Fruit fly (Drosophila melanogaster) whole organism, embryonic: ENCODE results near the gene Dap160.
A peak's percentile ranks its signal among the peaks of the same experiment; 100 is the strongest.

ENCODE experiments used
- Awh ChIP-seq: fragments of 200-800 bp; sonication (Bioruptor generic); IDR thresholded peaks from 2 replicates; pipeline ENCODE4, ENCODE4 v1.3.6; 2022; ENCODE audit warnings: missing biosample characterization, missing genetic modification characterization
- CG10209 ChIP-seq: fragments of 200-800 bp; sonication (Bioruptor generic); optimal IDR thresholded peaks from 3 replicates; lab custom pipeline; 2017; ENCODE audit warnings: missing biosample characterization, mild to moderate bottlenecking, missing genetic modification characterization, missing genetic modification reagents
- CG11695 ChIP-seq: fragments of 200-800 bp; sonication (Bioruptor generic); IDR thresholded peaks from 3 replicates; pipeline ENCODE4 v1.3.6; 2022; ENCODE audit warnings: missing biosample characterization, missing genetic modification characterization
- CG11723 ChIP-seq: fragments of 200-800 bp; sonication (Bioruptor generic); optimal IDR thresholded peaks from 2 replicates; lab custom pipeline; 2017; ENCODE audit warnings: missing biosample characterization, mild to moderate bottlenecking, missing genetic modification characterization
- CG13424 ChIP-seq: fragments of 200-800 bp; sonication (Bioruptor generic); optimal IDR thresholded peaks from 2 replicates; lab custom pipeline; 2019; ENCODE audit warnings: missing biosample characterization, mild to moderate bottlenecking, missing genetic modification characterization, moderate library complexity
- CG13624 ChIP-seq: fragments of 200-800 bp; sonication (Bioruptor generic); optimal IDR thresholded peaks from 2 replicates; lab custom pipeline; 2016; ENCODE audit warnings: missing biosample characterization, missing genetic modification characterization
- CG1602 ChIP-seq: fragments of 200-800 bp; sonication (Bioruptor generic); optimal IDR thresholded peaks from 3 replicates; lab custom pipeline; 2016; ENCODE audit warnings: missing biosample characterization, missing genetic modification characterization
- CG17186 ChIP-seq: fragments of 200-800 bp; sonication (Bioruptor generic); optimal IDR thresholded peaks from 3 replicates; lab custom pipeline; 2017; ENCODE audit warnings: missing biosample characterization, missing genetic modification reagents, missing genetic modification characterization
- CG18262 ChIP-seq: fragments of 200-800 bp; optimal IDR thresholded peaks from 3 replicates; lab custom pipeline; 2019; ENCODE audit warnings: missing biosample characterization, mild to moderate bottlenecking, missing genetic modification characterization, moderate library complexity
- CG2116 ChIP-seq: fragments of 200-800 bp; sonication (Bioruptor generic); optimal IDR thresholded peaks from 3 replicates; lab custom pipeline; 2018; ENCODE audit warnings: missing biosample characterization, mild to moderate bottlenecking, missing genetic modification characterization
- CG2129 ChIP-seq: fragments of 200-800 bp; sonication (Bioruptor generic); IDR thresholded peaks from 2 replicates; pipeline ENCODE4 v1.3.6; 2022; ENCODE audit warnings: missing biosample characterization, missing genetic modification characterization; ENCODE audit not compliant: partially characterized antibody
- CG30020 ChIP-seq: fragments of 200-800 bp; optimal IDR thresholded peaks from 2 replicates; lab custom pipeline; 2019; ENCODE audit warnings: missing biosample characterization, mild to moderate bottlenecking, missing genetic modification characterization, moderate library complexity
- CG3407 ChIP-seq: fragments of 200-800 bp; sonication (Bioruptor generic); optimal IDR thresholded peaks from 2 replicates; lab custom pipeline; 2018; ENCODE audit warnings: missing biosample characterization, mild to moderate bottlenecking, missing genetic modification characterization
- CG34224 ChIP-seq: fragments of 200-800 bp; sonication (Bioruptor generic); IDR thresholded peaks from 3 replicates; pipeline ENCODE4 v1.3.6; 2022; ENCODE audit warnings: missing biosample characterization, missing genetic modification characterization; ENCODE audit not compliant: partially characterized antibody
- CG3995 ChIP-seq: fragments of 200-800 bp; sonication (Bioruptor generic); optimal IDR thresholded peaks from 3 replicates; lab custom pipeline; 2016; ENCODE audit warnings: missing biosample characterization, missing genetic modification characterization
- CG6689 ChIP-seq: fragments of 200-800 bp; sonication (Bioruptor generic); IDR thresholded peaks from 2 replicates; pipeline ENCODE4 v1.3.6; 2022; ENCODE audit warnings: missing biosample characterization, missing genetic modification characterization
- CG8765 ChIP-seq: fragments of 200-800 bp; sonication (Bioruptor generic); IDR thresholded peaks from 2 replicates; pipeline ENCODE4 v1.3.6; 2022; ENCODE audit warnings: missing biosample characterization, missing genetic modification characterization
- CG8924 ChIP-seq: fragments of 200-800 bp; optimal IDR thresholded peaks from 3 replicates; lab custom pipeline; 2019; ENCODE audit warnings: missing biosample characterization, mild to moderate bottlenecking, missing genetic modification characterization, moderate library complexity
- Dfd ChIP-seq, 2 experiments: fragments of >200 bp; optimal IDR thresholded peaks; 2 replicates each; lab custom pipeline; 2017; ENCODE audit warnings: missing biosample characterization in 2 of 2, missing genetic modification characterization in 2 of 2
- Elba2 ChIP-seq: fragments of 200-800 bp; sonication (Bioruptor generic); optimal IDR thresholded peaks from 3 replicates; lab custom pipeline; 2016; ENCODE audit warnings: missing biosample characterization, missing genetic modification characterization
- Ets65A ChIP-seq: fragments of 200-800 bp; sonication (Bioruptor generic); peaks from one replicate; lab custom pipeline; 2016; ENCODE audit warnings: missing biosample characterization, missing genetic modification characterization
- HLHmδ ChIP-seq: fragments of 200-800 bp; sonication (Bioruptor generic); optimal IDR thresholded peaks from 2 replicates; lab custom pipeline; 2018; ENCODE audit warnings: missing biosample characterization, mild to moderate bottlenecking, missing genetic modification characterization, moderate library complexity
- HmgZ ChIP-seq: fragments of 200-800 bp; sonication (Bioruptor generic); optimal IDR thresholded peaks from 2 replicates; lab custom pipeline; 2018; ENCODE audit warnings: missing biosample characterization, mild to moderate bottlenecking, missing genetic modification characterization
- MTF-1 ChIP-seq: fragments of 200-800 bp; sonication (Bioruptor generic); optimal IDR thresholded peaks from 2 replicates; lab custom pipeline; 2018; ENCODE audit warnings: missing biosample characterization, mild to moderate bottlenecking, missing genetic modification characterization, borderline replicate concordance
- NC2α ChIP-seq: fragments of 200-800 bp; sonication (Bioruptor generic); optimal IDR thresholded peaks from 2 replicates; lab custom pipeline; 2016; ENCODE audit warnings: missing biosample characterization, missing genetic modification characterization
- Nf-YA ChIP-seq: fragments of 200-800 bp; sonication (Bioruptor generic); IDR thresholded peaks from 2 replicates; pipeline ENCODE4 v1.3.6; 2022; ENCODE audit warnings: missing biosample characterization, missing genetic modification characterization
- Optix ChIP-seq: fragments of 200-800 bp; sonication (Bioruptor generic); IDR thresholded peaks from 3 replicates; pipeline ENCODE4 v1.3.6; 2022; ENCODE audit warnings: missing biosample characterization, missing genetic modification characterization
- Scr ChIP-seq: fragments of 200-800 bp; sonication (Bioruptor generic); IDR thresholded peaks from 2 replicates; pipeline ENCODE4 v1.3.6; 2022; ENCODE audit warnings: missing biosample characterization, missing genetic modification characterization; ENCODE audit not compliant: partially characterized antibody
- Sin3A ChIP-seq: fragments of >200 bp; optimal IDR thresholded peaks from 2 replicates; lab custom pipeline; 2018
- Taf1 ChIP-seq: fragments of 200-800 bp; sonication (Bioruptor generic); IDR thresholded peaks from 2 replicates; pipeline ENCODE4 v1.3.6; 2022; ENCODE audit warnings: missing biosample characterization, missing genetic modification characterization
- Tbp ChIP-seq: fragments of >200 bp; optimal IDR thresholded peaks from 2 replicates; lab custom pipeline; 2018; ENCODE audit warnings: missing biosample characterization, missing genetic modification characterization
- bigmax ChIP-seq: fragments of 200-800 bp; sonication (Bioruptor generic); optimal IDR thresholded peaks from 2 replicates; lab custom pipeline; 2018; ENCODE audit warnings: missing biosample characterization, mild to moderate bottlenecking, missing genetic modification characterization
- br ChIP-seq: fragments of >200 bp; optimal IDR thresholded peaks from 2 replicates; lab custom pipeline; 2017
- btn ChIP-seq: fragments of 200-800 bp; sonication (Bioruptor generic); optimal IDR thresholded peaks from 2 replicates; lab custom pipeline; 2016; ENCODE audit warnings: missing biosample characterization, missing genetic modification characterization
- chif ChIP-seq, 2 experiments: fragments of 200-800 bp; sonication (Bioruptor generic); optimal IDR thresholded peaks; 3 replicates each; lab custom pipeline; 2016; ENCODE audit warnings: missing biosample characterization in 2 of 2, missing genetic modification characterization in 2 of 2
- dpn ChIP-seq, 2 experiments: fragments of 200-800 bp; sonication (Bioruptor generic); optimal IDR thresholded peaks; 3 replicates each; lab custom pipeline; 2016; ENCODE audit warnings: missing biosample characterization in 2 of 2, missing genetic modification characterization in 2 of 2
- dysf ChIP-seq: fragments of 200-800 bp; sonication (Bioruptor generic); IDR thresholded peaks from 3 replicates; pipeline ENCODE4 v1.3.6; 2022; ENCODE audit warnings: missing biosample characterization, missing genetic modification characterization
- fd3F ChIP-seq: fragments of 200-800 bp; sonication (Bioruptor generic); optimal IDR thresholded peaks from 2 replicates; lab custom pipeline; 2018; ENCODE audit warnings: missing biosample characterization, mild to moderate bottlenecking, missing genetic modification characterization, moderate library complexity
- gfzf ChIP-seq: fragments of 200-800 bp; sonication (Bioruptor generic); optimal IDR thresholded peaks from 2 replicates; lab custom pipeline; 2016; ENCODE audit warnings: missing biosample characterization, mild to moderate bottlenecking, missing genetic modification characterization, moderate library complexity
- lilli ChIP-seq: fragments of 200-800 bp; sonication (Bioruptor generic); optimal IDR thresholded peaks from 3 replicates; lab custom pipeline; 2016; ENCODE audit warnings: missing biosample characterization, missing genetic modification characterization
- lmd ChIP-seq: fragments of 200-800 bp; sonication (Bioruptor generic); IDR thresholded peaks from 2 replicates; pipeline ENCODE4 v1.3.6; 2022; ENCODE audit warnings: missing biosample characterization, missing genetic modification characterization
- nmo ChIP-seq: fragments of 200-800 bp; sonication (Bioruptor generic); optimal IDR thresholded peaks from 2 replicates; lab custom pipeline; 2018; ENCODE audit warnings: missing biosample characterization, mild to moderate bottlenecking, missing genetic modification characterization, moderate library complexity
- oc ChIP-seq: fragments of 200-800 bp; sonication (Bioruptor generic); optimal IDR thresholded peaks from 2 replicates; lab custom pipeline; 2018; ENCODE audit warnings: missing biosample characterization, mild to moderate bottlenecking, missing genetic modification characterization, moderate library complexity
- prd ChIP-seq, 3 experiments: fragments of >200 bp in 2 of 3; fragments of 200-800 bp in 1 of 3; sonication (Bioruptor generic) in 1 of 3; optimal IDR thresholded peaks in 2 of 3; IDR thresholded peaks in 1 of 3; 2 replicates in 2 of 3; 3 replicates in 1 of 3; pipeline versions ENCODE4 v1.3.6 to Lab custom; 2017 to 2022; ENCODE audit warnings: missing biosample characterization in 1 of 3, missing genetic modification characterization in 1 of 3
- repo ChIP-seq: fragments of 200-800 bp; sonication (Bioruptor generic); optimal IDR thresholded peaks from 2 replicates; lab custom pipeline; 2016; ENCODE audit warnings: missing biosample characterization, missing genetic modification characterization
- seq ChIP-seq: fragments of 200-800 bp; sonication (Bioruptor generic); IDR thresholded peaks from 2 replicates; pipeline ENCODE4 v1.3.6; 2022; ENCODE audit warnings: missing biosample characterization, missing genetic modification characterization
- sim ChIP-seq: fragments of 200-800 bp; sonication (Bioruptor generic); IDR thresholded peaks from 2 replicates; pipeline ENCODE4 v1.3.6; 2022; ENCODE audit warnings: missing biosample characterization, missing genetic modification characterization
- ttk ChIP-seq: fragments of 200-800 bp; sonication (Bioruptor generic); IDR thresholded peaks from 2 replicates; pipeline ENCODE4 v2.1.2; 2022; ENCODE audit warnings: missing biosample characterization, missing genetic modification characterization
- tx ChIP-seq: fragments of 200-800 bp; sonication (Bioruptor generic); optimal IDR thresholded peaks from 2 replicates; lab custom pipeline; 2016; ENCODE audit warnings: missing biosample characterization, missing genetic modification characterization
- unc-4 ChIP-seq: fragments of 200-800 bp; sonication (Bioruptor generic); IDR thresholded peaks from 2 replicates; pipeline ENCODE4 v1.3.6; 2022; ENCODE audit warnings: missing biosample characterization, missing genetic modification characterization; ENCODE audit not compliant: partially characterized antibody
- zfh1 ChIP-seq: fragments of 200-800 bp; sonication (Bioruptor generic); IDR thresholded peaks from 3 replicates; pipeline ENCODE4 v1.3.6; 2022; ENCODE audit warnings: missing biosample characterization, missing genetic modification characterization

The Dap160 gene

dm6 chr2L:21158554-21158953 lies 16.4 kb upstream of the Dap160 start, which contains the start of the genes Coq3 and Pld3 (continued):
- peak; percentile 18 for TF ChIP-seq CG17186 (GFP tag; lab: Kevin White, UChicago)
- TF ChIP-seq CG1602: peak; percentile 72
- TF ChIP-seq unc-4 (GFP tag; lab: Robert Waterston, UW): no peak
- TF ChIP-seq CG2116 (GFP tag; lab: Kevin White, UChicago): peak; percentile 64
- peak; percentile 83 for TF ChIP-seq CG8924 (tag; lab: Kevin White, UChicago)
- TF ChIP-seq nmo: peak; percentile 80
- TF ChIP-seq CG13624: peak; percentile 69
- TF ChIP-seq Taf1 (GFP tag; lab: Robert Waterston, UW): no peak
- no peak for TF ChIP-seq gfzf (GFP tag; lab: Kevin White, UChicago)
- TF ChIP-seq Ets65A (GFP tag; lab: Kevin White, UChicago): peak; percentile 95
- no peak for TF ChIP-seq Scr (GFP tag; lab: Robert Waterston, UW)
- TF ChIP-seq HLHmδ (GFP tag; lab: Kevin White, UChicago): no peak
- peak; percentile 69 for TF ChIP-seq Awh (GFP tag; lab: Robert Waterston, UW)
- peak; percentile 82 for TF ChIP-seq CG6689 (GFP tag; lab: Robert Waterston, UW)
- no peak for TF ChIP-seq Dfd (GFP tag; optimal IDR thresholded peaks at IDR 0.05; lab: Kevin White, UChicago)
- peak; percentile 81 for TF ChIP-seq CG10209 (GFP tag; lab: Kevin White, UChicago)
- peak; percentile 32 for TF ChIP-seq MTF-1
- TF ChIP-seq CG11695 (GFP tag; lab: Robert Waterston, UW): peak; percentile 85
- peak; percentile 89 for TF ChIP-seq HmgZ (tag; lab: Kevin White, UChicago)
- peak; percentile 18 for TF ChIP-seq CG3407 (GFP tag; lab: Kevin White, UChicago)
- TF ChIP-seq Nf-YA: peak; percentile 69
- TF ChIP-seq sim (GFP tag; lab: Robert Waterston, UW): no peak
- TF ChIP-seq fd3F (GFP tag; lab: Kevin White, UChicago): peak; percentile 66
- TF ChIP-seq bigmax (GFP tag; lab: Kevin White, UChicago): peak; percentile 61
- TF ChIP-seq prd (optimal IDR thresholded peaks at IDR 0.05; lab: Kevin White, UChicago): no peak
- peak; percentile 85 for TF ChIP-seq prd (GFP tag; IDR thresholded peaks at IDR 0.05; lab: Robert Waterston, UW)
- TF ChIP-seq CG13424 (tag; lab: Kevin White, UChicago): peak; percentile 85
- peak; percentile 82 for TF ChIP-seq dysf
- TF ChIP-seq zfh1: peak; percentile 90
- TF ChIP-seq Sin3A: no peak
- TF ChIP-seq CG11723 (GFP tag; lab: Kevin White, UChicago): peak; percentile 70
- TF ChIP-seq repo (GFP tag; lab: Kevin White, UChicago): peak; percentile 49
- TF ChIP-seq CG30020: peak; percentile 90
- TF ChIP-seq oc (tag; lab: Kevin White, UChicago): no peak
- no peak for TF ChIP-seq NC2α (GFP tag; lab: Kevin White, UChicago)
- TF ChIP-seq btn (GFP tag; lab: Kevin White, UChicago): no peak
- TF ChIP-seq dpn (GFP tag; optimal IDR thresholded peaks at IDR 0.05; lab: Kevin White, UChicago): peak; percentile 73 to 83
- peak; percentile 62 for TF ChIP-seq tx (GFP tag; lab: Kevin White, UChicago)
- peak; percentile 49 to 60 for TF ChIP-seq chif (GFP tag; optimal IDR thresholded peaks at IDR 0.05; lab: Kevin White, UChicago)
- no peak for TF ChIP-seq Elba2 (GFP tag; lab: Kevin White, UChicago)
- peak; percentile 82 for TF ChIP-seq CG18262 (tag; lab: Kevin White, UChicago)
- TF ChIP-seq lmd: peak; percentile 78
- TF ChIP-seq ttk (GFP tag; lab: Robert Waterston, UW): peak; percentile 61; the same call in 1 of the 2 replicates
- TF ChIP-seq br (lab: Kevin White, UChicago): no peak
- no peak for TF ChIP-seq CG2129 (GFP tag; lab: Robert Waterston, UW)
- TF ChIP-seq Optix (GFP tag; lab: Robert Waterston, UW): peak; percentile 74; the same call in 2 of the 3 replicates
- TF ChIP-seq CG34224 (GFP tag; lab: Robert Waterston, UW): no peak
- TF ChIP-seq seq (GFP tag; lab: Robert Waterston, UW): peak; percentile 50; the same call in 1 of the 2 replicates
- peak; percentile 77 for TF ChIP-seq CG3995 (GFP tag; lab: Kevin White, UChicago)
- peak; percentile 59; the same call in 1 of the 2 replicates for TF ChIP-seq CG8765
- no peak for TF ChIP-seq Tbp (GFP tag; lab: Kevin White, UChicago)
- peak; percentile 92 for TF ChIP-seq lilli (GFP tag; lab: Kevin White, UChicago)
